Fruit fly (Drosophila melanogaster): ENCODE measurements around the gene Top2.

Gene Top2

DNA sequence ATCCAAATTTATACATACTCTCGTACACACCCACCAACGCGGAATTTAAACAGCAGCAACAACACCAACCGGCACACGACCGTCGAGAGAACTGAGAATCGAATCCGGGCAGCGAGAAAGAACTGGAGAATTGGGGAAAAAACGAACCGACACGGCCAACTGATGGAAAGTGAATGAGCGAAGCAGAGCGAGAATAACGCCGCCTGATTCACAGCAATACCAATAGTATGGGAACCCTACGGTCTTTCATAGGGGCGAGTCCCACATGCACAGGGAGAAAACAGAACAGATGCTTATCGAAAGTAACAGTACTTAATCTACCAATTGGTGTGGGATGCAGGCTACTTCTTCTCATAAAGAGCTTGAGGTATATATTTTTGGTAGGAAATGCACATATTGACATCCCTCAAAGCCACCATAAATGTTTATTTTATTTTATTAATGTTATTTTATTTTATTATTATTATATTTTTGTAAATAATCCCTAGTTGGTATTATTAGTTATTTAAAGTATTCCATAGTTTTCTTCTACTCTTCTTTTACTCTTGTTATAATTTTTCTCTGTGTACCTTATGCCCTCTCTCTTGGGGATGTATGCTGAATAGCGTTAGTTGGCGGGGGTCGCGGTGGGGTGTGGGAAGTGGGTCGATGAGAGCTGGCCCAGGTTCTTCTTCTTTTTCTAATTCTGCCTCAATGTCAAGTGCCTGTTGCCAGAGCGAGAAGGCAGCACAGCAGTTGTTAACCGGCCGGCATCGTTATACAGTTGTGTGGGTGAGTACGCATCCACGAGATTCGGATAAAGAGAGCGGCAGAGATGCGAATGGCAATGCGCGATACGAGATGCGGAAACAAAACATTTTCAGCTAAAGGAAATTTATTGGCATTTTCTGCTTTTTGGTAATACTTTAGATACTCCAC, 54.7 kb downstream of the Top2 start, which contains the start of gene CG17544 (continued):
- peak; percentile 6 for TF ChIP-seq CG31388 (GFP tag; optimal IDR thresholded peaks at IDR 0.05)
- peak; percentile 61; the same call in 2 of the 3 replicates for TF ChIP-seq CG14860 (GFP tag; IDR thresholded peaks at IDR 0.05; ENCODE audit: partially characterized antibody)
- no peak for TF ChIP-seq Mes4 (GFP tag; optimal IDR thresholded peaks at IDR 0.05)
- TF ChIP-seq maf-S (GFP tag; optimal IDR thresholded peaks at IDR 0.05) = no peak
- peak; percentile 68 for TF ChIP-seq mirr (GFP tag; optimal IDR thresholded peaks at IDR 0.05)
- TF ChIP-seq CG12299 (tag; optimal IDR thresholded peaks at IDR 0.05) = peak; percentile 73
- TF ChIP-seq CG2678 (tag; optimal IDR thresholded peaks at IDR 0.05) = peak; percentile 93
- peak; percentile 94 for TF ChIP-seq CG18599 (GFP tag; optimal IDR thresholded peaks at IDR 0.05)
- peak; percentile 48; the same call in 2 of the 3 replicates for TF ChIP-seq CG34224 (GFP tag; IDR thresholded peaks at IDR 0.05; ENCODE audit: partially characterized antibody)
- no peak for TF ChIP-seq Dref (GFP tag; IDR thresholded peaks at IDR 0.05)
- peak; percentile 79 for TF ChIP-seq Dek (tag; optimal IDR thresholded peaks at IDR 0.05)
- TF ChIP-seq nerfin-2 (GFP tag; IDR thresholded peaks at IDR 0.05; ENCODE audit: partially characterized antibody) = no peak
- peak; percentile 21; the same call in 1 of the 2 replicates for TF ChIP-seq wor (GFP tag; IDR thresholded peaks at IDR 0.05)
- no peak for TF ChIP-seq Lim3 (GFP tag; IDR thresholded peaks at IDR 0.05)
- TF ChIP-seq CHES-1-like (GFP tag; optimal IDR thresholded peaks at IDR 0.05) = peak; percentile 30
- peak; percentile 61 for TF ChIP-seq kni (GFP tag; optimal IDR thresholded peaks at IDR 0.05)
- TF ChIP-seq ttk (GFP tag; IDR thresholded peaks at IDR 0.05) = peak; percentile 79
- no peak for TF ChIP-seq CkIIα-i1 (GFP tag; IDR thresholded peaks at IDR 0.05)
- TF ChIP-seq CG34422 (GFP tag; IDR thresholded peaks at IDR 0.05) = peak; percentile 99
- TF ChIP-seq otp (GFP tag; IDR thresholded peaks at IDR 0.05) = peak; percentile 30; the same call in 1 of the 3 replicates
- TF ChIP-seq D (optimal IDR thresholded peaks at IDR 0.05) = no peak
- peak; percentile 83 for TF ChIP-seq D (GFP tag; optimal IDR thresholded peaks at IDR 0.05)
- TF ChIP-seq CG5953 (GFP tag; IDR thresholded peaks at IDR 0.05) = no peak; the same call in 1 of the 2 replicates
- peak; percentile 26 for TF ChIP-seq Hsf (GFP tag; optimal IDR thresholded peaks at IDR 0.05)
- TF ChIP-seq CG14667 (GFP tag; IDR thresholded peaks at IDR 0.05) = peak; percentile 33; the same call in 1 of the 2 replicates
- TF ChIP-seq ind (GFP tag; optimal IDR thresholded peaks at IDR 0.05) = peak; percentile 74
- peak in 1 of 2 experiments; percentile 34 for TF ChIP-seq crp (GFP tag; optimal IDR thresholded peaks at IDR 0.05)
- peak; percentile 86 for TF ChIP-seq Hr3 (GFP tag; optimal IDR thresholded peaks at IDR 0.05)
- TF ChIP-seq wek (GFP tag; optimal IDR thresholded peaks at IDR 0.05) = no peak
- TF ChIP-seq aop (GFP tag; IDR thresholded peaks at IDR 0.05) = 0 out of 2 replicates have a peak, but pooled peaks have one; percentile 24
- peak; percentile 73 for TF ChIP-seq CG6854 (GFP tag; optimal IDR thresholded peaks at IDR 0.05)
- TF ChIP-seq CG12769 (tag; optimal IDR thresholded peaks at IDR 0.05) = peak; percentile 83
- TF ChIP-seq CG13775 (GFP tag; optimal IDR thresholded peaks at IDR 0.05) = peak; percentile 89
- TF ChIP-seq CG18476 (GFP tag; optimal IDR thresholded peaks at IDR 0.05) = no peak
- peak; percentile 50; the same call in 1 of the 3 replicates for TF ChIP-seq CG11093 (GFP tag; IDR thresholded peaks at IDR 0.05)
- peak; percentile 54 for TF ChIP-seq ssp (GFP tag; IDR thresholded peaks at IDR 0.05)
- peak; percentile 54 for TF ChIP-seq CG12155 (GFP tag; optimal IDR thresholded peaks at IDR 0.05)
- TF ChIP-seq CG18011 (GFP tag; optimal IDR thresholded peaks at IDR 0.05) = peak; percentile 12
- TF ChIP-seq CG14050 (GFP tag; IDR thresholded peaks at IDR 0.05) = no peak; the same call in 2 of the 3 replicates
- TF ChIP-seq CG13296 (GFP tag; optimal IDR thresholded peaks at IDR 0.05) = peak; percentile 81
- peak; percentile 92 for TF ChIP-seq chinmo (GFP tag; IDR thresholded peaks at IDR 0.05; ENCODE audit: partially characterized antibody)
- TF ChIP-seq CG1233 (GFP tag; optimal IDR thresholded peaks at IDR 0.05) = peak; percentile 89
- TF ChIP-seq ro (GFP tag; IDR thresholded peaks at IDR 0.05) = no peak
- TF ChIP-seq row (GFP tag; IDR thresholded peaks at IDR 0.05) = peak; percentile 73
- 0 out of 3 replicates have a peak, but pooled peaks have one; percentile 52 for TF ChIP-seq Mrtf (GFP tag; IDR thresholded peaks at IDR 0.05)
- TF ChIP-seq BtbVII (GFP tag; optimal IDR thresholded peaks at IDR 0.05) = peak; percentile 84
- peak; percentile 75 for TF ChIP-seq CG31441 (GFP tag; IDR thresholded peaks at IDR 0.05)
- no peak for TF ChIP-seq ham (GFP tag; IDR thresholded peaks at IDR 0.05)

All from whole organism, embryonic.